Fruit fly (Drosophila melanogaster): ENCODE results near the gene Septin2.
A peak's percentile ranks its signal among the peaks of the same experiment; 100 is the strongest.

Gene Septin2

dm6 chr3R:20586409-20586808 is 1.7 kb downstream of the Septin2 start:
- peak; percentile 55 for TF ChIP-seq Ets65A (GFP tag)
- peak; percentile 57 for TF ChIP-seq CG8478 (optimal IDR thresholded peaks at IDR 0.05)
- TF ChIP-seq ap (GFP tag; IDR thresholded peaks at IDR 0.05), result no peak

- no peak for TF ChIP-seq CG3163 (GFP tag; optimal IDR thresholded peaks at IDR 0.05)
- TF ChIP-seq Optix (GFP tag; IDR thresholded peaks at IDR 0.05), result no peak
- peak in 1 of 3 experiments; percentile 45 for TF ChIP-seq Stat92E (GFP tag; optimal IDR thresholded peaks at IDR 0.05)
- TF ChIP-seq MBD-R2 (GFP tag; IDR thresholded peaks at IDR 0.05), result peak; percentile 38; the same call in 1 of the 2 replicates
- no peak for TF ChIP-seq CG3847 (GFP tag; IDR thresholded peaks at IDR 0.05)
- TF ChIP-seq Ets97D (GFP tag; optimal IDR thresholded peaks at IDR 0.05), result peak; percentile 38
- no peak for TF ChIP-seq lov (optimal IDR thresholded peaks at IDR 0.05)
- TF ChIP-seq lov (GFP tag; IDR thresholded peaks at IDR 0.05), result no peak
- TF ChIP-seq CG2116 (GFP tag; optimal IDR thresholded peaks at IDR 0.05), result peak; percentile 15
- no peak for TF ChIP-seq run (tag; optimal IDR thresholded peaks at IDR 0.05)
- peak; percentile 24 for TF ChIP-seq CG14710 (tag; optimal IDR thresholded peaks at IDR 0.05)
- TF ChIP-seq scrt (GFP tag; optimal IDR thresholded peaks at IDR 0.05), result no peak
- TF ChIP-seq CG15514 (GFP tag; optimal IDR thresholded peaks at IDR 0.05), result peak; percentile 20
- TF ChIP-seq CG9797 (GFP tag; optimal IDR thresholded peaks at IDR 0.05), result peak; percentile 79
- TF ChIP-seq CG1603 (tag; optimal IDR thresholded peaks at IDR 0.05), result peak; percentile 37
- TF ChIP-seq CG2199 (GFP tag; IDR thresholded peaks at IDR 0.05), result no peak
- TF ChIP-seq CG10209 (GFP tag; optimal IDR thresholded peaks at IDR 0.05), result no peak
- TF ChIP-seq Usf (GFP tag; optimal IDR thresholded peaks at IDR 0.05), result no peak
- TF ChIP-seq trem (tag; optimal IDR thresholded peaks at IDR 0.05), result peak; percentile 50
- peak; percentile 64 for TF ChIP-seq pzg (GFP tag; optimal IDR thresholded peaks at IDR 0.05)
- no peak for TF ChIP-seq CG3995 (GFP tag; optimal IDR thresholded peaks at IDR 0.05)
- peak; percentile 2 for TF ChIP-seq grau (tag; optimal IDR thresholded peaks at IDR 0.05)
- TF ChIP-seq CG7745 (tag; optimal IDR thresholded peaks at IDR 0.05), result peak; percentile 6
- peak; percentile 21 for TF ChIP-seq BEAF-32 (GFP tag; optimal IDR thresholded peaks at IDR 0.05)
- TF ChIP-seq YL-1 (GFP tag; optimal IDR thresholded peaks at IDR 0.05), result peak; percentile 54
- peak; percentile 81 for TF ChIP-seq CG4617 (GFP tag; optimal IDR thresholded peaks at IDR 0.05; ENCODE audit: borderline replicate concordance)
- TF ChIP-seq phol (tag; optimal IDR thresholded peaks at IDR 0.05), result peak; percentile 12
- no peak for TF ChIP-seq CG6272 (GFP tag; IDR thresholded peaks at IDR 0.05)
- no peak for TF ChIP-seq chn (GFP tag; optimal IDR thresholded peaks at IDR 0.05)
- no peak for TF ChIP-seq CG30020 (tag; optimal IDR thresholded peaks at IDR 0.05)
- no peak for TF ChIP-seq CG4820 (GFP tag; optimal IDR thresholded peaks at IDR 0.05)
- TF ChIP-seq sc (optimal IDR thresholded peaks at IDR 0.05), result no peak
- TF ChIP-seq sc (GFP tag; optimal IDR thresholded peaks at IDR 0.05), result no peak
- no peak for TF ChIP-seq yki (optimal IDR thresholded peaks at IDR 0.05)
- TF ChIP-seq croc (GFP tag; conservative IDR thresholded peaks at IDR 0.05), result no peak
- no peak for TF ChIP-seq CG10366 (GFP tag; IDR thresholded peaks at IDR 0.05)
- no peak for TF ChIP-seq HmgD (GFP tag; optimal IDR thresholded peaks at IDR 0.05)
- peak; percentile 87 for TF ChIP-seq Dp (GFP tag; optimal IDR thresholded peaks at IDR 0.05)
- TF ChIP-seq eve (GFP tag; optimal IDR thresholded peaks at IDR 0.05), result no peak
- no peak for TF ChIP-seq CG1832 (GFP tag; optimal IDR thresholded peaks at IDR 0.05)
- TF ChIP-seq crol (GFP tag; IDR thresholded peaks at IDR 0.05), result peak; percentile 20; the same call in 1 of the 2 replicates
- TF ChIP-seq nau (GFP tag; optimal IDR thresholded peaks at IDR 0.05), result no peak
- no peak for TF ChIP-seq CG32532 (GFP tag; IDR thresholded peaks at IDR 0.05)
- TF ChIP-seq unc-4 (GFP tag; IDR thresholded peaks at IDR 0.05; ENCODE audit: partially characterized antibody), result 0 out of 2 replicates have a peak, but pooled peaks have one; percentile 19
- peak; percentile 84 for TF ChIP-seq gfzf (GFP tag; optimal IDR thresholded peaks at IDR 0.05)
- TF ChIP-seq CG43689 (GFP tag; IDR thresholded peaks at IDR 0.05), result no peak
- TF ChIP-seq HmgZ (tag; optimal IDR thresholded peaks at IDR 0.05), result peak; percentile 35
- peak; percentile 21 for TF ChIP-seq Sry-δ (GFP tag; optimal IDR thresholded peaks at IDR 0.05)
These were observed 2.6 kb downstream of the Septin2 start, which contains the start of gene CG16953 for dm6 chr3R:20585566-20585965. Gene CG16953 (minus strand): TSS chr3R:20585833.
